Fruit fly (Drosophila melanogaster) whole organism: ENCODE data around the gene CG18731.

Experiments
- CG8478 ChIP-seq: fragments of >200 bp; optimal IDR thresholded peaks from 2 replicates; lab custom pipeline; 2018; ENCODE audit warnings: inconsistent platforms
- Dll ChIP-seq: fragments of >200 bp; optimal IDR thresholded peaks from 2 replicates; lab custom pipeline; 2017
- EcR ChIP-seq, 2 experiments: fragments of >200 bp; optimal IDR thresholded peaks; 2 replicates each; lab custom pipeline; 2017; ENCODE audit warnings: missing biosample characterization in 2 of 2, missing genetic modification characterization in 2 of 2, missing genetic modification reagents in 2 of 2
- pan ChIP-seq: fragments of >200 bp; optimal IDR thresholded peaks from 2 replicates; lab custom pipeline; 2017
- psq ChIP-seq: fragments of >200 bp; optimal IDR thresholded peaks from 2 replicates; lab custom pipeline; 2017
- usp ChIP-seq: fragments of >200 bp; optimal IDR thresholded peaks from 2 replicates; lab custom pipeline; 2017; ENCODE audit warnings: missing biosample characterization, missing genetic modification characterization, mixed read lengths

The CG18731 gene

DNA sequence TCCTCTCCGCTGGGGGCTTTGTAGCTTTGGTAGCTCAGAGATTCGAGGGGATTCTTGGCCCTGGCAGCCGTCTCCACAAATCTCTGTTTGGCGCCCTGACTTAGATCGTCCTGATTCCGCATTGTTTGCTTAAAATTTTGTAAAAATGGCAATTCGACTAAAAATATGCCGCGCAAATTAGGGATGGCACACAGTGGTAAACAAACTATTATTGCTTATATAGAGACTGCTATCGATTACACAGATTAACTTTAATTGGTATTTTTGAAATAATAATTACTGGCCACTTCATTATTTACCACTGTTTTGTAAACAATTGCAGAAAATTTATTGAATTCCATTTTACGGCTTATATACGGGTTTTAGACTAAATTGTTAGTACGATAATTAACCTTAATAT is at the start of gene CG18731, which contains the start of gene Naa40:
CG18731 (plus strand) TSS at position 283 of the 400 bp plus-strand sequence.
Naa40 (minus strand) TSS at position 206 of the 400 bp plus-strand sequence.
- TF ChIP-seq Dll (lab: Kevin White, UChicago), result no peak
- no peak for TF ChIP-seq CG8478
- no peak for TF ChIP-seq pan (lab: Kevin White, UChicago)
- TF ChIP-seq usp (GFP tag; lab: Kevin White, UChicago), result no peak
- TF ChIP-seq EcR (GFP tag; optimal IDR thresholded peaks at IDR 0.05; lab: Kevin White, UChicago), result no peak
- TF ChIP-seq psq (lab: Kevin White, UChicago), result no peak

DNA sequence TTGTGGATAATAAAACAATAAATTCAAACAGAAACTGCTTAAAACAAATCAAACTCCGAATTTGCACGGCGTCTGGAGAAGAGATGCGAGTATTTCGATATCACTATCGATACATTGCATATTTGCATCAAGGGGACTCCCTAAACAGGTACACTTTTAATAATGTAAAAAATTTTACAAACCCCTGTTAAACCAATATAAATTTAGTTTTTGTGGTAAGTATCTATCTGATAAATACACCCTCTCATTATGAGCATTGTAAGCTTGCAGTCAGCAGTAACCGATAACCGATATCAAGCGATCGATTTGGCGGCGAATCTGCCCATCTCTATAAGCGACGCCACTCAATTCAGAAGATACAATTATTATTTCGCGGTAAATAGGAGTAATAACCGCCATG is 49.5 kb upstream of the CG18731 start, which contains the start of the genes Bub3 and Cap-D2:
Bub3 (minus strand) TSS at position 89 of the 400 bp plus-strand sequence.
Cap-D2 (plus strand) TSS at position 319 of the 400 bp plus-strand sequence.
- TF ChIP-seq psq (lab: Kevin White, UChicago) (no peak), CG8478 (no peak), Dll (lab: Kevin White, UChicago) (no peak), EcR (GFP tag; optimal IDR thresholded peaks at IDR 0.05; lab: Kevin White, UChicago) (no peak), usp (GFP tag; lab: Kevin White, UChicago) (no peak), pan (lab: Kevin White, UChicago) (no peak)

DNA sequence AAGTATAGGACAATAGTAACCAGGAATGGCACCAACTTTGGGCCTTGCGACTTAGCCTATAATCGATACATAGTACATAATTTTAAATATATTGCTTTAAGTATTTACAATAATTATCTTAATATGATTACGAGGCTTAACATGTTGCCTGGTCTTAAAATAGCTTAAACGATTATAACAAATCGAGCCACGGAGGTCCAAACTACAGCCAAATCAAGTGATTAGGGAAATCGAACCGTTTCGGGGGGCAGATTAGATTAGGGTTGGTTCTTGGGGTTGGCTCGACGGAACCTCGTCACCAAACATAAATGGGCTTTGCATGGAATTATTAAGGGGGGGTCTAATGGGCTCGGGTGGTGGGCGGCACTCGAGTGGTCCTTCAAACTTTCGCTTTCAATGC is 43.6 kb upstream of the CG18731 start:
- TF ChIP-seq EcR (GFP tag; optimal IDR thresholded peaks at IDR 0.05; lab: Kevin White, UChicago) (no peak), usp (GFP tag; lab: Kevin White, UChicago) (no peak), CG8478 (no peak), pan (lab: Kevin White, UChicago) (no peak), psq (lab: Kevin White, UChicago) (no peak), Dll (lab: Kevin White, UChicago) (no peak)

DNA sequence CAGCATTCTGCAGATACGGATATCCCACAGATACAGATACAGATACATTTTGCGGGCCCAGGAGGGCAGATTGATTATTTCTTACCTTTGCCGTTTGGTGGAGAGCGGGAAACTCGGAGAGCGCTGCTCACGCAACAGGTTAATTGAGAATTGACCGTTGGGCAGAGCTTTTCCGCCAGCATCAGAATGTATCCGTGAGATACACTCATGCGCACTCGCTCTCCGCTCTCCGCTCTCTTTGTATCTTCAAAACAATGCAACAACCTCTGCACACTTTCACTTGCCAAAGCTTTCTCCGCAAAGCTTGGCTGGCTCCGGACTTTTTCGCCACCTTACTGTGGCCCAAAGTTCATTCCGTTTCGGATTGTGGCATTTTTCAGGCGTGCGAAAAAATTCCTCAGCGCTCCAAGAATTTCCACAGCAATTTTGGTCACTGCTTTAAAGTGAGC is 42.7 kb upstream of the CG18731 start, which contains the start of the genes CG7582 and Gycalpha99B:
CG7582 (minus strand) TSS at position 127 of the 449 bp plus-strand sequence.
Gycalpha99B (plus strand) TSS at position 352 of the 449 bp plus-strand sequence.
- TF ChIP-seq Dll (lab: Kevin White, UChicago), result peak; percentile 86
- TF ChIP-seq usp (GFP tag; lab: Kevin White, UChicago), result no peak

DNA sequence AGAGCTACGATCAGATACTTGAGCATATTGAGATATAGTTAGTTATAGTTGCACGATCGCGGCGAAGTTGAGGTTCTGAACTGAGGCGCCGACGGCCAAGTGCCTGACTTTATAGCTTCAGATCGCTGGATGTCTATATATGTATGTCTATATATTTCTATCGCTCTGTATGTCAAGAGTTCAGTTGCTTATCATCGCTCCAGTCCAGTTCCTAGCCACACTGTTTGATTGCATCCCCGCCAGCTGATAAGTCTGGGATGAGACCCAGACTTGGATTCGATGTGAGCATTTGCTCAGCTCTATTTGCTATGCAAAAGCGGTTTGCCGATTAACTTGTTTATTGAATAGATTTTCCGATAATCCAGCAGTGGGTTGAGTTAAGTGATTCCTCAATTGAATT is 38.1 kb upstream of the CG18731 start:
- TF ChIP-seq CG8478 (no peak), EcR (GFP tag; optimal IDR thresholded peaks at IDR 0.05; lab: Kevin White, UChicago) (no peak), pan (lab: Kevin White, UChicago) (no peak), usp (GFP tag; lab: Kevin White, UChicago) (no peak), psq (lab: Kevin White, UChicago) (no peak), Dll (lab: Kevin White, UChicago) (no peak)

DNA sequence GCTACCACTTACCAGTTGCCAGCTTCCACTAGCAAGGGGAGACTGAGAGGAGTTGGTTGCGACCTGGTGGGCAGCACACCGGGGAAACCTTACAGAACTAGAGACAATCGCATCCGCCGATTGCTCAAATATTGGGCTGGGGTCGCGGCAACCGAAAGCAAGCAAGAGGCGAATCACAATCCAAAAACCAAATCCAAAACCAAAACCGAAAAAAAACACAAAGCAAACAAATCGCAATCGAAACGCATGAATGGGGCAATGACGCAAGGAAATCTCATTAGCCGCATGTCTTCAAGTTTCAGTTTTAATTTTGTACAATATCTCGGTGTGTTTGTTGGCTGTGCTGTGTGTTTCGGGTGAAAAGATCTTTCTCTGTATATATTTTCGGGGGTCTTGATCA is 35.6 kb upstream of the CG18731 start, which contains the start of gene Obp99c:
Obp99c (minus strand) TSS at position 101 of the 400 bp plus-strand sequence.
- TF ChIP-seq Dll (lab: Kevin White, UChicago) (no peak), EcR (GFP tag; optimal IDR thresholded peaks at IDR 0.05; lab: Kevin White, UChicago) (no peak), usp (GFP tag; lab: Kevin White, UChicago) (no peak), pan (lab: Kevin White, UChicago) (no peak), CG8478 (no peak), psq (lab: Kevin White, UChicago) (no peak)

DNA sequence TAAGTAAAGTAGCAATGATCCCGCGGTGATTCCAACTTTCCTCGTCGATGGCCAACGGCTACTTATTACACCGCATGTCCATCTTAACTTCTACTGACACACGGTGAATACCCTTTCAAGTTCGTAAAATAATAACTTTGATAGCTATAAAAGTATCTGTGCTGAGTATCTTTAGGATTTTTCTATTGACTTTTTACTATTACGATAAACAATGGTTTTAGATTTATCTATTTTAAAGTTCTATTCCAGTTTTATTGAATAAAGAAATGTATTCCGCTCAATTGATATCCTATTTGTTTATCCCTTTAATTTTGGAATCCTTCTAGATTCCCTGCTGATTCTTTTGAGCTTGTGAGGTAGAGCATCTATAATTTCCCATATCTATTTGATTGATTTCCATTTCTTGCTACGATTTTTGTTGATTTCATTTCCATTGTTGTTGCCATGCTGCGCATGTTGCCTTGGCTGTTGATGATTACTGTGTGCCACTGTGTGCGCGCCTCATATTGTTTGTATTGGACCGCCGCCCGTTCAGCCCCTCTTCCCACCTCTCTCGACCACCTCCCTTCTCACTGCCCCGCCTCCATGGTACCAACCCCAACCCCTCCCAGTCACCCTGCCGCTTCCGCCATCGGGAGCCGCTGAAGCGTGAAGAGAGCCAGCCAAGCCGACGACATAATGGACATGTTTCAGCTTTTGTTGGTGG is 34.8 kb upstream of the CG18731 start:
- no peak for TF ChIP-seq Dll (lab: Kevin White, UChicago)
- no peak for TF ChIP-seq psq (lab: Kevin White, UChicago)
- no peak for TF ChIP-seq pan (lab: Kevin White, UChicago)

DNA sequence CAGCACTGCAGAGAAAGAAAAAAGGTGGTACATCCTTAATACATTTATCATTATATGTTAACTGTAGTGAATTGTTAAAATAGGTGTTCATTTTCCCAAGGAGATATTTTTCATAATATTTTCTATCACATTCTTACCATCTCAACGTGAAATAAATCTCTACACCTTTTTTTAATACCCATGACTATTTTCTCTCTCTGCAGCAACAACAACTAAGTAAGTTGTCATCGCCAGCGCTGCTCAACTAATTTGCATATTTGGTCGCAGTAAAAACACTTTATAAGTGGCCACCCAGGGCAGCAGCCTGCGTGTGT is 34.3 kb upstream of the CG18731 start:
- TF ChIP-seq usp (GFP tag; lab: Kevin White, UChicago) (no peak), psq (lab: Kevin White, UChicago) (no peak), Dll (lab: Kevin White, UChicago) (no peak), EcR (GFP tag; optimal IDR thresholded peaks at IDR 0.05; lab: Kevin White, UChicago) (no peak), CG8478 (no peak), pan (lab: Kevin White, UChicago) (no peak)

DNA sequence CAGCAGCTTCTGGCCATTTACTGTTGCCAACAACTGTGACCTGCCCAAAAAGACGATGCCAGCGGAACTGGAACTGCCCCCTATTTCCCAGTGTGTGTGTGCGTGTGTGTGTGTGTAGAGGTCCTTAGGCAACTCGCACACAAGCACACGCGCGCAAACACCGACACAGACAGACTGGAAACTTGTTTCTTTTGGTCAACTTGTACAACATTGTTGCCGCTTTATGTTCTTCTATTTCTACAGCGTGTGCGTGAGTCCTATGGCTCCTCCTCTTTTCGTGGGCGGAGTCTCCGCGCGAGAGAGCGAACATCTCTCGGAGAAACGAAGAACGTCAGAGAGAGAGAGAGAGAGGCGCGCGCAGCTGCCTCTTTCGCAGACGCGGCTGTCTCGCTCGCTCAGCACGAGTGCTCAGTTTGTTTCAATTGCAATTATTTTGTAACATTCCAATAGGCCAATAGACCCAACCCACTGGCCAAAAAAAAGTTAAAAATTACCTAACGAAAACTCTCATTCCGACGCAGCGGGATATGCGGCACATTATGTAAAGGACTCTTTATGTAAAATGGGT is 33.8 kb upstream of the CG18731 start:
- TF ChIP-seq EcR (GFP tag; optimal IDR thresholded peaks at IDR 0.05; lab: Kevin White, UChicago) (no peak), CG8478 (no peak), pan (lab: Kevin White, UChicago) (no peak), psq (lab: Kevin White, UChicago) (no peak), Dll (lab: Kevin White, UChicago) (no peak), usp (GFP tag; lab: Kevin White, UChicago) (no peak)

DNA sequence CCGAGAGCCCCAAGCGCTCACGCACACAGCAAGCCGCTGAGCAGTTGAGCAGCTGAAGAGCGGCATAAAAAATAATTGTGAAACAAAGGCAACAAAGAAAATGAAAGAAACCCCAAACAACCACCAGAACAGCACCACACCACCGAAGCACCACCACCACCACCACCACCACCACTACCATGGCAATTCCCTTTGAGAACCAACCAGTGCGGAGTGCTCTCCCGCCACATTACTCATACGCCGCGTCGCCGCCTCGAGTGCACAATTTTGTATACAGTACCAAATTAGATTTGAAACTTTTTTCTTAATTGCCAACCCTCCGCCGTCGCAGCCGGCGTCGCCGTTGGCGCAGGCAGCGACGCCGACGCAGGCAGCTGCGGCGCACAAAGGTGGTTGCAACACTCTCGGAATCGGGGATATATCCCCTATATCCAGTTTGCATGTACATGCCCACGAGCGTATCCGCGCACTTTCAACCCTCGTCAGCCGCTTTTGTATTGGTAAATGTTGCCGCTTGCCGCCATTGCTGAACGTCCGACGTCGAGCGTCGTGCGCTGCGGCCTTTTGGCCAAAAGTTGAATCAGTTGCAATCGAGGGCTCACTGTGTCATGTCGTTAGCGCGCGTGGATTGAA is 32.7 kb upstream of the CG18731 start, which contains the start of gene dmrt99B:
dmrt99B (plus strand) TSS at position 583 of the 633 bp plus-strand sequence.
- no peak for TF ChIP-seq EcR (GFP tag; optimal IDR thresholded peaks at IDR 0.05; lab: Kevin White, UChicago)
- no peak for TF ChIP-seq usp (GFP tag; lab: Kevin White, UChicago)
- no peak for TF ChIP-seq CG8478
- TF ChIP-seq psq (lab: Kevin White, UChicago), result no peak
- no peak for TF ChIP-seq Dll (lab: Kevin White, UChicago)

DNA sequence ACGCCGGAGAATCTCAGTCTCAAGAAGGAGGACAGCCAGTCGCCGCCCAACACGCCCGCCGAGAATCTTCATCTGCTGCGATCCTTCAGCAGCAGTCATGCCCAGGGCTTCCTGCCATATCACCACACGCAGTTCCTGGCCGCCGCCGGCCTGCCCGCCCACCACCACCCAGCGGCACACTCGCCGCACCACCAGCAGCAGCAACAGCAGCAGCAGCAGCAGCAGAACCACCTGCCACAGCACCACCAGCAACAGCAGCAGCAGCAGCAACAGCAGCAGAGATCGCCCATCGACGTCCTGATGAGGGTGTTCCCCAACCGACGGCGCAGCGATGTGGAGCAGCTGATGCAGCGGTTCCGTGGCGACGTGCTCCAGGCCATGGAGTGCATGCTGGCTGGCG is 29.1 kb upstream of the CG18731 start:
- TF ChIP-seq CG8478, result no peak
- no peak for TF ChIP-seq pan (lab: Kevin White, UChicago)
- no peak for TF ChIP-seq usp (GFP tag; lab: Kevin White, UChicago)
- TF ChIP-seq EcR (GFP tag; optimal IDR thresholded peaks at IDR 0.05; lab: Kevin White, UChicago), result no peak
- no peak for TF ChIP-seq psq (lab: Kevin White, UChicago)
- no peak for TF ChIP-seq Dll (lab: Kevin White, UChicago)
